Fruit fly (Drosophila melanogaster) whole organism, embryonic: ENCODE measurements around the gene MBD-like.

Experiments used
- Bdp1 ChIP-seq: fragments of 200-800 bp; sonication (Bioruptor generic); optimal IDR thresholded peaks from 3 replicates; lab custom pipeline; 2016; ENCODE audit warnings: missing biosample characterization, missing genetic modification characterization
- Blimp-1 ChIP-seq: fragments of 200-800 bp; sonication (Bioruptor generic); optimal IDR thresholded peaks from 3 replicates; lab custom pipeline; 2018; ENCODE audit warnings: missing biosample characterization, missing genetic modification characterization, mild to moderate bottlenecking, moderate library complexity, missing genetic modification reagents
- CG10147 ChIP-seq: fragments of 200-800 bp; sonication (Bioruptor generic); optimal IDR thresholded peaks from 2 replicates; lab custom pipeline; 2019; ENCODE audit warnings: missing biosample characterization, mild to moderate bottlenecking, missing genetic modification characterization, moderate library complexity
- CG10543 ChIP-seq: fragments of 200-800 bp; sonication (Bioruptor generic); optimal IDR thresholded peaks from 3 replicates; lab custom pipeline; 2017; ENCODE audit warnings: missing biosample characterization, mild to moderate bottlenecking, missing genetic modification characterization, moderate library complexity
- CG11504 ChIP-seq: fragments of 200-800 bp; sonication (Bioruptor generic); optimal IDR thresholded peaks from 3 replicates; lab custom pipeline; 2019; ENCODE audit warnings: missing biosample characterization, mild to moderate bottlenecking, missing genetic modification characterization, moderate library complexity
- CG11723 ChIP-seq: fragments of 200-800 bp; sonication (Bioruptor generic); optimal IDR thresholded peaks from 2 replicates; lab custom pipeline; 2017; ENCODE audit warnings: missing biosample characterization, mild to moderate bottlenecking, missing genetic modification characterization
- CG12071 ChIP-seq: fragments of 200-800 bp; sonication (Bioruptor generic); optimal IDR thresholded peaks from 3 replicates; lab custom pipeline; 2018; ENCODE audit warnings: missing biosample characterization, mild to moderate bottlenecking, missing genetic modification characterization
- CG12391 ChIP-seq: fragments of 200-800 bp; sonication (Bioruptor generic); optimal IDR thresholded peaks from 3 replicates; lab custom pipeline; 2018; ENCODE audit warnings: missing biosample characterization, mild to moderate bottlenecking, missing genetic modification characterization, moderate library complexity
- CG14860 ChIP-seq: fragments of 200-800 bp; sonication (Bioruptor generic); IDR thresholded peaks from 3 replicates; pipeline ENCODE4 v1.3.6; 2022; ENCODE audit warnings: missing biosample characterization, missing genetic modification characterization; ENCODE audit not compliant: partially characterized antibody
- CG2120 ChIP-seq: fragments of 200-800 bp; sonication (Bioruptor generic); optimal IDR thresholded peaks from 3 replicates; lab custom pipeline; 2016; ENCODE audit warnings: missing biosample characterization, missing genetic modification characterization
- CG2202 ChIP-seq: fragments of 200-800 bp; sonication (Bioruptor generic); optimal IDR thresholded peaks from 2 replicates; lab custom pipeline; 2018; ENCODE audit warnings: missing biosample characterization, mild to moderate bottlenecking, missing genetic modification characterization
- CG3163 ChIP-seq: fragments of 200-800 bp; sonication (Bioruptor generic); optimal IDR thresholded peaks from 3 replicates; lab custom pipeline; 2016; ENCODE audit warnings: missing biosample characterization, missing genetic modification characterization
- CG34224 ChIP-seq: fragments of 200-800 bp; sonication (Bioruptor generic); IDR thresholded peaks from 3 replicates; pipeline ENCODE4 v1.3.6; 2022; ENCODE audit warnings: missing biosample characterization, missing genetic modification characterization; ENCODE audit not compliant: partially characterized antibody
- CG4360 ChIP-seq: fragments of 200-800 bp; sonication (Bioruptor generic); IDR thresholded peaks from 2 replicates; pipeline ENCODE4 v1.3.6; 2022; ENCODE audit warnings: missing biosample characterization, missing genetic modification characterization
- CG43689 ChIP-seq: fragments of 200-800 bp; sonication (Bioruptor generic); IDR thresholded peaks from 2 replicates; pipeline ENCODE4 v1.3.6; 2022; ENCODE audit warnings: missing biosample characterization, missing genetic modification characterization
- CG4424 ChIP-seq: fragments of 200-800 bp; sonication (Bioruptor generic); optimal IDR thresholded peaks from 3 replicates; lab custom pipeline; 2016; ENCODE audit warnings: missing biosample characterization, missing genetic modification characterization
- CG6272 ChIP-seq: fragments of 200-800 bp; sonication (Bioruptor generic); IDR thresholded peaks from 2 replicates; pipeline ENCODE4 v1.3.6; 2022; ENCODE audit warnings: missing biosample characterization, missing genetic modification characterization
- CG8388 ChIP-seq: fragments of 200-800 bp; sonication (Bioruptor generic); optimal IDR thresholded peaks from 2 replicates; lab custom pipeline; 2019; ENCODE audit warnings: missing biosample characterization, mild to moderate bottlenecking, missing genetic modification characterization, moderate library complexity
- CG8924 ChIP-seq: fragments of 200-800 bp; optimal IDR thresholded peaks from 3 replicates; lab custom pipeline; 2019; ENCODE audit warnings: missing biosample characterization, mild to moderate bottlenecking, missing genetic modification characterization, moderate library complexity
- CG9727 ChIP-seq: fragments of 200-800 bp; sonication (Bioruptor generic); optimal IDR thresholded peaks from 3 replicates; lab custom pipeline; 2017; ENCODE audit warnings: missing biosample characterization, mild to moderate bottlenecking, missing genetic modification characterization
- CoRest ChIP-seq: fragments of 200-800 bp; sonication (Bioruptor generic); optimal IDR thresholded peaks from 3 replicates; lab custom pipeline; 2018; ENCODE audit warnings: missing biosample characterization, mild to moderate bottlenecking, missing genetic modification characterization, moderate library complexity
- D ChIP-seq, 2 experiments: fragments of 200-800 bp in 1 of 2; fragments of >200 bp in 1 of 2; sonication (Bioruptor generic) in 1 of 2; optimal IDR thresholded peaks; 2 replicates in 1 of 2; 3 replicates in 1 of 2; lab custom pipeline; 2017; ENCODE audit warnings: mild to moderate bottlenecking in 1 of 2, missing biosample characterization in 1 of 2, missing genetic modification characterization in 1 of 2, missing genetic modification reagents in 1 of 2
- Dfd ChIP-seq, 2 experiments: fragments of >200 bp; optimal IDR thresholded peaks; 2 replicates each; lab custom pipeline; 2017; ENCODE audit warnings: missing biosample characterization in 2 of 2, missing genetic modification characterization in 2 of 2
- Dp ChIP-seq: fragments of 200-800 bp; sonication (Bioruptor generic); optimal IDR thresholded peaks from 2 replicates; lab custom pipeline; 2018; ENCODE audit warnings: missing biosample characterization, mild to moderate bottlenecking, missing genetic modification characterization, moderate library complexity
- Drgx ChIP-seq: fragments of 200-800 bp; sonication (Bioruptor generic); IDR thresholded peaks from 2 replicates; pipeline ENCODE4 v1.3.6; 2022; ENCODE audit warnings: missing biosample characterization, missing genetic modification characterization
- E2f2 ChIP-seq: fragments of 200-800 bp; sonication (Bioruptor generic); IDR thresholded peaks from 2 replicates; pipeline ENCODE4 v1.3.6; 2022; ENCODE audit warnings: missing biosample characterization, missing genetic modification characterization
- Elba2 ChIP-seq: fragments of 200-800 bp; sonication (Bioruptor generic); optimal IDR thresholded peaks from 3 replicates; lab custom pipeline; 2016; ENCODE audit warnings: missing biosample characterization, missing genetic modification characterization
- Lhr ChIP-seq: fragments of 200-800 bp; sonication (Bioruptor generic); optimal IDR thresholded peaks from 3 replicates; lab custom pipeline; 2017; ENCODE audit warnings: mild to moderate bottlenecking, missing biosample characterization, missing genetic modification reagents, missing genetic modification characterization
- NK7.1 ChIP-seq: fragments of 200-800 bp; sonication (Bioruptor generic); optimal IDR thresholded peaks from 3 replicates; lab custom pipeline; 2016; ENCODE audit warnings: missing biosample characterization, missing genetic modification characterization
- Neu2 ChIP-seq: fragments of 200-800 bp; sonication (Bioruptor generic); optimal IDR thresholded peaks from 3 replicates; lab custom pipeline; 2016; ENCODE audit warnings: missing biosample characterization, missing genetic modification characterization, borderline replicate concordance
- PHDP ChIP-seq: fragments of 200-800 bp; sonication (Bioruptor generic); optimal IDR thresholded peaks from 3 replicates; lab custom pipeline; 2018; ENCODE audit warnings: missing biosample characterization, mild to moderate bottlenecking, missing genetic modification characterization, moderate library complexity
- Rx ChIP-seq: fragments of 200-800 bp; sonication (Bioruptor generic); IDR thresholded peaks from 2 replicates; pipeline ENCODE4 v1.3.6; 2022; ENCODE audit warnings: missing biosample characterization, missing genetic modification characterization
- Tbp ChIP-seq: fragments of >200 bp; optimal IDR thresholded peaks from 2 replicates; lab custom pipeline; 2018; ENCODE audit warnings: missing biosample characterization, missing genetic modification characterization
- YL-1 ChIP-seq: fragments of 200-800 bp; sonication (Bioruptor generic); optimal IDR thresholded peaks from 3 replicates; lab custom pipeline; 2017; ENCODE audit warnings: missing biosample characterization, mild to moderate bottlenecking, missing genetic modification characterization
- chinmo ChIP-seq: fragments of 200-800 bp; sonication (Bioruptor generic); IDR thresholded peaks from 4 replicates; pipeline ENCODE4 v1.3.6; 2022; ENCODE audit warnings: missing biosample characterization, missing genetic modification characterization; ENCODE audit not compliant: partially characterized antibody
- croc ChIP-seq: fragments of 200-800 bp; sonication (Bioruptor generic); conservative IDR thresholded peaks from 3 replicates; pipeline ENCODE4 v1.3.6; 2022; ENCODE audit warnings: missing biosample characterization, missing genetic modification characterization
- fru ChIP-seq: fragments of >200 bp; optimal IDR thresholded peaks from 2 replicates; lab custom pipeline; 2017
- gfzf ChIP-seq: fragments of 200-800 bp; sonication (Bioruptor generic); optimal IDR thresholded peaks from 2 replicates; lab custom pipeline; 2016; ENCODE audit warnings: missing biosample characterization, mild to moderate bottlenecking, missing genetic modification characterization, moderate library complexity
- kah ChIP-seq: fragments of 200-800 bp; sonication (Bioruptor generic); optimal IDR thresholded peaks from 2 replicates; lab custom pipeline; 2018; ENCODE audit warnings: missing biosample characterization, mild to moderate bottlenecking, missing genetic modification characterization
- lov ChIP-seq, 2 experiments: fragments of 200-800 bp in 1 of 2; fragments of >200 bp in 1 of 2; sonication (Bioruptor generic) in 1 of 2; IDR thresholded peaks in 1 of 2; optimal IDR thresholded peaks in 1 of 2; 2 replicates in 1 of 2; 3 replicates in 1 of 2; pipeline versions ENCODE4 v1.3.6 to Lab custom; 2017 to 2022; ENCODE audit warnings: missing biosample characterization in 1 of 2, missing genetic modification characterization in 1 of 2
- ranshi ChIP-seq: fragments of 200-800 bp; sonication (Bioruptor generic); IDR thresholded peaks from 2 replicates; pipeline ENCODE4 v1.3.6; 2022; ENCODE audit warnings: missing biosample characterization, missing genetic modification characterization
- sens ChIP-seq: fragments of 200-800 bp; sonication (Bioruptor generic); peaks from one replicate; lab custom pipeline; 2016; ENCODE audit warnings: missing biosample characterization, missing genetic modification characterization
- sqz ChIP-seq: fragments of 200-800 bp; sonication (Bioruptor generic); optimal IDR thresholded peaks from 3 replicates; lab custom pipeline; 2018; ENCODE audit warnings: missing biosample characterization, mild to moderate bottlenecking, missing genetic modification characterization
- tll ChIP-seq, 2 experiments: fragments of 200-800 bp in 1 of 2; fragments of >200 bp in 1 of 2; sonication (Bioruptor generic) in 1 of 2; optimal IDR thresholded peaks; 2 replicates each; lab custom pipeline; 2017 to 2019; ENCODE audit warnings: missing biosample characterization in 2 of 2, missing genetic modification characterization in 2 of 2, mild to moderate bottlenecking in 1 of 2, moderate library complexity in 1 of 2
- trh ChIP-seq: fragments of 200-800 bp; sonication (Bioruptor generic); optimal IDR thresholded peaks from 2 replicates; lab custom pipeline; 2016; ENCODE audit warnings: missing biosample characterization, missing genetic modification characterization
- unpg ChIP-seq: fragments of 200-800 bp; sonication (Bioruptor generic); optimal IDR thresholded peaks from 3 replicates; lab custom pipeline; 2018; ENCODE audit warnings: missing biosample characterization, mild to moderate bottlenecking, missing genetic modification characterization, moderate library complexity
- vfl ChIP-seq: fragments of 200-800 bp; sonication (Bioruptor generic); optimal IDR thresholded peaks from 2 replicates; lab custom pipeline; 2016; ENCODE audit warnings: missing biosample characterization, missing genetic modification characterization

The MBD-like gene

dm6 chr3R:9527907-9528842 lies 31.4 kb upstream of the MBD-like start (continued):
- TF ChIP-seq kah (GFP tag; lab: Kevin White, UChicago) (peak; percentile 58), CoRest (no peak), CG3163 (peak; percentile 50), CG11723 (GFP tag; lab: Kevin White, UChicago) (no peak), CG11504 (no peak), E2f2 (GFP tag; lab: Robert Waterston, UW) (peak; percentile 63), CG9727 (peak; percentile 90), CG14860 (no peak), Neu2 (GFP tag; lab: Kevin White, UChicago) (peak; percentile 61), CG10543 (GFP tag; lab: Kevin White, UChicago) (peak; percentile 86), gfzf (GFP tag; lab: Kevin White, UChicago) (no peak), sens (GFP tag; lab: Kevin White, UChicago) (peak; percentile 95), Lhr (GFP tag; lab: Kevin White, UChicago) (no peak), unpg (peak; percentile 92), trh (GFP tag; lab: Kevin White, UChicago) (peak; percentile 14), PHDP (tag; lab: Kevin White, UChicago) (peak; percentile 87), tll (GFP tag; optimal IDR thresholded peaks at IDR 0.05; lab: Kevin White, UChicago) (no peak), lov (optimal IDR thresholded peaks at IDR 0.05; lab: Kevin White, UChicago) (no peak), lov (GFP tag; IDR thresholded peaks at IDR 0.05; lab: Robert Waterston, UW) (peak; percentile 43; the same call in 1 of the 3 replicates), CG4424 (peak; percentile 84), NK7.1 (GFP tag; lab: Kevin White, UChicago) (peak; percentile 86), Dfd (GFP tag; optimal IDR thresholded peaks at IDR 0.05; lab: Kevin White, UChicago) (no peak), chinmo (GFP tag; lab: Robert Waterston, UW) (peak; percentile 83; the same call in 3 of the 4 replicates), CG6272 (GFP tag; lab: Robert Waterston, UW) (peak; percentile 88), CG8388 (GFP tag; lab: Kevin White, UChicago) (no peak), CG34224 (GFP tag; lab: Robert Waterston, UW) (no peak), Tbp (GFP tag; lab: Kevin White, UChicago) (no peak), Bdp1 (GFP tag; lab: Kevin White, UChicago) (peak; percentile 72), CG10147 (peak; percentile 84), ranshi (GFP tag; lab: Robert Waterston, UW) (peak; percentile 94), vfl (GFP tag; lab: Kevin White, UChicago) (peak; percentile 86), sqz (GFP tag; lab: Kevin White, UChicago) (no peak), croc (GFP tag; lab: Robert Waterston, UW) (no peak; the same call in 2 of the 3 replicates), CG43689 (GFP tag; lab: Robert Waterston, UW) (peak; percentile 72), CG12071 (peak; percentile 95), CG2120 (GFP tag; lab: Kevin White, UChicago) (peak; percentile 91), CG2202 (tag; lab: Kevin White, UChicago) (peak; percentile 16), fru (no peak), Dp (no peak), CG8924 (tag; lab: Kevin White, UChicago) (peak; percentile 77), Rx (peak; percentile 81), CG12391 (peak; percentile 71), Elba2 (GFP tag; lab: Kevin White, UChicago) (no peak), D (optimal IDR thresholded peaks at IDR 0.05; lab: Kevin White, UChicago) (no peak), D (GFP tag; optimal IDR thresholded peaks at IDR 0.05; lab: Kevin White, UChicago) (peak; percentile 67), Drgx (GFP tag; lab: Robert Waterston, UW) (peak; percentile 96), YL-1 (GFP tag; lab: Kevin White, UChicago) (no peak), CG4360 (GFP tag; lab: Robert Waterston, UW) (peak; percentile 12; the same call in 1 of the 2 replicates), Blimp-1 (GFP tag; lab: Kevin White, UChicago) (peak; percentile 83)
